Fruit fly (Drosophila melanogaster) whole organism, pupa: ENCODE data around the gene CG32801.

Experiments
- CG12605 ChIP-seq: fragments of 200-800 bp; sonication (Bioruptor generic); IDR thresholded peaks from 2 replicates; pipeline ENCODE4 v1.3.6; 2022; ENCODE audit warnings: missing biosample characterization, missing genetic modification characterization
- CG15710 ChIP-seq: fragments of 200-800 bp; sonication (Bioruptor generic); optimal IDR thresholded peaks from 2 replicates; lab custom pipeline; 2018; ENCODE audit warnings: missing biosample characterization, mild to moderate bottlenecking, missing genetic modification characterization, moderate library complexity
- CG8301 ChIP-seq: fragments of 200-800 bp; sonication (Bioruptor generic); optimal IDR thresholded peaks from 2 replicates; lab custom pipeline; 2018; ENCODE audit warnings: missing biosample characterization, mild to moderate bottlenecking, missing genetic modification characterization
- EcR ChIP-seq: fragments of 200-800 bp; sonication (Bioruptor generic); optimal IDR thresholded peaks from 3 replicates; lab custom pipeline; 2019; ENCODE audit warnings: missing biosample characterization, missing genetic modification characterization, mild to moderate bottlenecking, moderate library complexity, missing genetic modification reagents
- Ets98B ChIP-seq: fragments of 200-800 bp; sonication (Bioruptor generic); IDR thresholded peaks from 2 replicates; pipeline ENCODE4 v1.3.6; 2022; ENCODE audit warnings: missing biosample characterization, missing genetic modification characterization

- TF ChIP-seq CG8301 (tag; lab: Kevin White, UChicago) = no peak
- TF ChIP-seq Ets98B (GFP tag; lab: Robert Waterston, UW) = peak; percentile 8; the same call in 1 of the 2 replicates
- TF ChIP-seq CG12605 = no peak
- peak; percentile 34 for TF ChIP-seq CG15710 (tag; lab: Kevin White, UChicago)
- peak; percentile 62 for TF ChIP-seq EcR (GFP tag; lab: Kevin White, UChicago)
These were observed 25.8 kb downstream of the CG32801 start, which contains the start of the genes CG14817 and CG14805 for dm6 chrX:1877107-1877736.
